Fruit fly (Drosophila melanogaster) whole organism, embryonic: ENCODE data around the gene CG14195.

Source experiments
- Abd-B ChIP-seq: fragments of 200-800 bp; sonication (Bioruptor generic); optimal IDR thresholded peaks from 2 replicates; lab custom pipeline; 2018; ENCODE audit warnings: missing biosample characterization, mild to moderate bottlenecking, missing genetic modification characterization, moderate library complexity
- Bgb ChIP-seq: fragments of 200-800 bp; sonication (Bioruptor generic); IDR thresholded peaks from 2 replicates; pipeline ENCODE4 v1.3.6; 2022; ENCODE audit warnings: missing biosample characterization, missing genetic modification characterization; ENCODE audit not compliant: partially characterized antibody
- CG11723 ChIP-seq: fragments of 200-800 bp; sonication (Bioruptor generic); optimal IDR thresholded peaks from 2 replicates; lab custom pipeline; 2017; ENCODE audit warnings: missing biosample characterization, mild to moderate bottlenecking, missing genetic modification characterization
- CG12659 ChIP-seq: fragments of 200-800 bp; sonication (Bioruptor generic); optimal IDR thresholded peaks from 3 replicates; lab custom pipeline; 2017; ENCODE audit warnings: mild to moderate bottlenecking, missing biosample characterization, missing genetic modification reagents, missing genetic modification characterization
- CG13287 ChIP-seq: fragments of 200-800 bp; sonication (Bioruptor generic); IDR thresholded peaks from 2 replicates; pipeline ENCODE4 v1.3.6; 2022; ENCODE audit warnings: missing biosample characterization, missing genetic modification characterization; ENCODE audit not compliant: partially characterized antibody
- CG14710 ChIP-seq: fragments of 200-800 bp; sonication (Bioruptor generic); optimal IDR thresholded peaks from 3 replicates; lab custom pipeline; 2019; ENCODE audit warnings: missing biosample characterization, mild to moderate bottlenecking, missing genetic modification characterization, moderate library complexity
- CG14860 ChIP-seq: fragments of 200-800 bp; sonication (Bioruptor generic); IDR thresholded peaks from 3 replicates; pipeline ENCODE4 v1.3.6; 2022; ENCODE audit warnings: missing biosample characterization, missing genetic modification characterization; ENCODE audit not compliant: partially characterized antibody
- CG15514 ChIP-seq: fragments of 200-800 bp; sonication (Bioruptor generic); optimal IDR thresholded peaks from 3 replicates; lab custom pipeline; 2017; ENCODE audit warnings: missing biosample characterization, missing genetic modification characterization, mild to moderate bottlenecking, moderate library complexity, missing genetic modification reagents
- CG16813 ChIP-seq: fragments of 200-800 bp; sonication (Bioruptor generic); IDR thresholded peaks from 3 replicates; pipeline ENCODE4 v1.3.6; 2022; ENCODE audit warnings: missing biosample characterization, missing genetic modification characterization; ENCODE audit not compliant: partially characterized antibody
- CG17186 ChIP-seq: fragments of 200-800 bp; sonication (Bioruptor generic); optimal IDR thresholded peaks from 3 replicates; lab custom pipeline; 2017; ENCODE audit warnings: missing biosample characterization, missing genetic modification reagents, missing genetic modification characterization
- CG18011 ChIP-seq: fragments of 200-800 bp; sonication (Bioruptor generic); optimal IDR thresholded peaks from 2 replicates; lab custom pipeline; 2017; ENCODE audit warnings: missing biosample characterization, missing genetic modification characterization, mild to moderate bottlenecking, moderate library complexity, missing genotype
- CG33213 ChIP-seq: fragments of 200-800 bp; sonication (Bioruptor generic); optimal IDR thresholded peaks from 3 replicates; lab custom pipeline; 2016; ENCODE audit warnings: missing biosample characterization, missing genetic modification characterization
- CG34224 ChIP-seq: fragments of 200-800 bp; sonication (Bioruptor generic); IDR thresholded peaks from 3 replicates; pipeline ENCODE4 v1.3.6; 2022; ENCODE audit warnings: missing biosample characterization, missing genetic modification characterization; ENCODE audit not compliant: partially characterized antibody
- CG6791 ChIP-seq: fragments of 200-800 bp; sonication (Bioruptor generic); IDR thresholded peaks from 3 replicates; pipeline ENCODE4 v1.3.6; 2022; ENCODE audit warnings: missing biosample characterization, missing genetic modification characterization; ENCODE audit not compliant: partially characterized antibody
- CG7357 ChIP-seq: fragments of 200-800 bp; sonication (Bioruptor generic); IDR thresholded peaks from 3 replicates; pipeline ENCODE4 v1.3.6; 2022; ENCODE audit warnings: missing biosample characterization, missing genetic modification characterization
- CG9797 ChIP-seq: fragments of 200-800 bp; sonication (Bioruptor generic); optimal IDR thresholded peaks from 3 replicates; lab custom pipeline; 2018; ENCODE audit warnings: missing biosample characterization, mild to moderate bottlenecking, missing genetic modification characterization
- CTCF ChIP-seq: fragments of 200-800 bp; sonication (Bioruptor generic); optimal IDR thresholded peaks from 2 replicates; lab custom pipeline; 2017; ENCODE audit warnings: missing biosample characterization, mild to moderate bottlenecking, missing genetic modification characterization, moderate library complexity
- Dll ChIP-seq: fragments of 200-800 bp; sonication (Bioruptor generic); IDR thresholded peaks from 4 replicates; pipeline ENCODE4 v1.3.6; 2022; ENCODE audit warnings: missing biosample characterization, missing genetic modification characterization; ENCODE audit not compliant: partially characterized antibody
- Dp ChIP-seq: fragments of 200-800 bp; sonication (Bioruptor generic); optimal IDR thresholded peaks from 2 replicates; lab custom pipeline; 2018; ENCODE audit warnings: missing biosample characterization, mild to moderate bottlenecking, missing genetic modification characterization, moderate library complexity
- E2f2 ChIP-seq: fragments of 200-800 bp; sonication (Bioruptor generic); IDR thresholded peaks from 2 replicates; pipeline ENCODE4 v1.3.6; 2022; ENCODE audit warnings: missing biosample characterization, missing genetic modification characterization
- Ets97D ChIP-seq: fragments of 200-800 bp; sonication (Bioruptor generic); optimal IDR thresholded peaks from 3 replicates; lab custom pipeline; 2016; ENCODE audit warnings: missing biosample characterization, missing genetic modification characterization
- MESR4 ChIP-seq: fragments of 200-800 bp; sonication (Bioruptor generic); optimal IDR thresholded peaks from 2 replicates; lab custom pipeline; 2018; ENCODE audit warnings: missing biosample characterization, mild to moderate bottlenecking, missing genetic modification characterization, moderate library complexity
- Med ChIP-seq: fragments of 200-800 bp; sonication (Bioruptor generic); peaks from one replicate; lab custom pipeline; 2016; ENCODE audit warnings: missing biosample characterization, missing genetic modification characterization, mild to moderate bottlenecking, inconsistent platforms, moderate library complexity
- Opbp ChIP-seq: fragments of 200-800 bp; sonication (Bioruptor generic); IDR thresholded peaks from 3 replicates; pipeline ENCODE4 v1.3.6; 2022; ENCODE audit warnings: missing biosample characterization, missing genetic modification characterization; ENCODE audit not compliant: partially characterized antibody
- Ptx1 ChIP-seq: fragments of 200-800 bp; sonication (Bioruptor generic); IDR thresholded peaks from 2 replicates; pipeline ENCODE4 v1.3.6; 2022; ENCODE audit warnings: missing biosample characterization, missing genetic modification characterization
- Ravus ChIP-seq: fragments of 200-800 bp; sonication (Bioruptor generic); IDR thresholded peaks from 2 replicates; pipeline ENCODE4 v1.3.6; 2022; ENCODE audit warnings: missing biosample characterization, missing genetic modification characterization
- ato ChIP-seq: fragments of 200-800 bp; sonication (Bioruptor generic); IDR thresholded peaks from 2 replicates; pipeline ENCODE4 v1.3.6; 2022; ENCODE audit warnings: missing biosample characterization, missing genetic modification characterization; ENCODE audit not compliant: partially characterized antibody
- bbx ChIP-seq: fragments of 200-800 bp; sonication (Bioruptor generic); IDR thresholded peaks from 2 replicates; pipeline ENCODE4 v1.3.6; 2022; ENCODE audit warnings: missing biosample characterization, missing genetic modification characterization; ENCODE audit not compliant: partially characterized antibody
- bcd ChIP-seq: fragments of 200-800 bp; sonication (Bioruptor generic); optimal IDR thresholded peaks from 2 replicates; lab custom pipeline; 2017; ENCODE audit warnings: missing biosample characterization, mild to moderate bottlenecking, missing genetic modification characterization
- chinmo ChIP-seq: fragments of 200-800 bp; sonication (Bioruptor generic); IDR thresholded peaks from 4 replicates; pipeline ENCODE4 v1.3.6; 2022; ENCODE audit warnings: missing biosample characterization, missing genetic modification characterization; ENCODE audit not compliant: partially characterized antibody
- ci ChIP-seq: fragments of 200-800 bp; sonication (Bioruptor generic); IDR thresholded peaks from 3 replicates; pipeline ENCODE4 v1.3.6; 2022; ENCODE audit warnings: missing biosample characterization, missing genetic modification characterization
- crc ChIP-seq: fragments of 200-800 bp; sonication (Bioruptor generic); optimal IDR thresholded peaks from 2 replicates; lab custom pipeline; 2016; ENCODE audit warnings: missing biosample characterization, missing genetic modification characterization
- dysf ChIP-seq: fragments of 200-800 bp; sonication (Bioruptor generic); IDR thresholded peaks from 3 replicates; pipeline ENCODE4 v1.3.6; 2022; ENCODE audit warnings: missing biosample characterization, missing genetic modification characterization
- gfzf ChIP-seq: fragments of 200-800 bp; sonication (Bioruptor generic); optimal IDR thresholded peaks from 2 replicates; lab custom pipeline; 2016; ENCODE audit warnings: missing biosample characterization, mild to moderate bottlenecking, missing genetic modification characterization, moderate library complexity
- h ChIP-seq: fragments of >200 bp; optimal IDR thresholded peaks from 2 replicates; lab custom pipeline; 2017
- hbn ChIP-seq: fragments of 200-800 bp; sonication (Bioruptor generic); IDR thresholded peaks from 2 replicates; pipeline ENCODE4 v1.3.6; 2022; ENCODE audit warnings: missing biosample characterization, missing genetic modification characterization; ENCODE audit not compliant: partially characterized antibody
- her ChIP-seq: fragments of 200-800 bp; sonication (Bioruptor generic); optimal IDR thresholded peaks from 2 replicates; lab custom pipeline; 2016; ENCODE audit warnings: missing biosample characterization, missing genetic modification characterization
- hkb ChIP-seq, 2 experiments: fragments of 200-800 bp in 1 of 2; fragments of >200 bp in 1 of 2; sonication (Bioruptor generic) in 1 of 2; IDR thresholded peaks in 1 of 2; optimal IDR thresholded peaks in 1 of 2; 2 replicates each; pipeline versions ENCODE4 v1.3.6 to Lab custom; 2017 to 2022; ENCODE audit warnings: missing biosample characterization in 1 of 2, missing genetic modification characterization in 1 of 2
- inv ChIP-seq: fragments of 200-800 bp; sonication (Bioruptor generic); IDR thresholded peaks from 2 replicates; pipeline ENCODE4 v1.3.6; 2022; ENCODE audit warnings: missing biosample characterization, missing genetic modification characterization; ENCODE audit not compliant: partially characterized antibody
- lab ChIP-seq: fragments of 200-800 bp; sonication (Bioruptor generic); optimal IDR thresholded peaks from 3 replicates; lab custom pipeline; 2017; ENCODE audit warnings: missing biosample characterization, missing genetic modification characterization, mild to moderate bottlenecking, moderate library complexity, missing genetic modification reagents
- oc ChIP-seq: fragments of 200-800 bp; sonication (Bioruptor generic); optimal IDR thresholded peaks from 2 replicates; lab custom pipeline; 2018; ENCODE audit warnings: missing biosample characterization, mild to moderate bottlenecking, missing genetic modification characterization, moderate library complexity
- pum ChIP-seq: fragments of 200-800 bp; sonication (Bioruptor generic); optimal IDR thresholded peaks from 2 replicates; lab custom pipeline; 2016; ENCODE audit warnings: missing biosample characterization, missing genetic modification characterization
- shn ChIP-seq: fragments of 200-800 bp; sonication (Bioruptor generic); optimal IDR thresholded peaks from 3 replicates; lab custom pipeline; 2016; ENCODE audit warnings: missing biosample characterization, missing genetic modification characterization
- sob ChIP-seq: fragments of 200-800 bp; sonication (Bioruptor generic); IDR thresholded peaks from 2 replicates; pipeline ENCODE4 v1.3.6; 2022; ENCODE audit warnings: missing biosample characterization, missing genetic modification characterization
- stc ChIP-seq: fragments of 200-800 bp; sonication (Bioruptor generic); IDR thresholded peaks from 2 replicates; pipeline ENCODE4 v1.3.6; 2022; ENCODE audit warnings: missing biosample characterization, missing genetic modification characterization
- stwl ChIP-seq: fragments of 200-800 bp; sonication (Bioruptor generic); optimal IDR thresholded peaks from 3 replicates; lab custom pipeline; 2018; ENCODE audit warnings: missing biosample characterization, mild to moderate bottlenecking, missing genetic modification characterization, moderate library complexity
- ttk ChIP-seq: fragments of 200-800 bp; sonication (Bioruptor generic); IDR thresholded peaks from 2 replicates; pipeline ENCODE4 v2.1.2; 2022; ENCODE audit warnings: missing biosample characterization, missing genetic modification characterization
- unc-4 ChIP-seq: fragments of 200-800 bp; sonication (Bioruptor generic); IDR thresholded peaks from 2 replicates; pipeline ENCODE4 v1.3.6; 2022; ENCODE audit warnings: missing biosample characterization, missing genetic modification characterization; ENCODE audit not compliant: partially characterized antibody

CG14195 gene

dm6 chrX:19201630-19202029 lies 10.3 kb downstream of the CG14195 start, which contains the start of gene CG7990 (continued):
- peak; percentile 75 for TF ChIP-seq gfzf (GFP tag; lab: Kevin White, UChicago)
- TF ChIP-seq MESR4: peak; percentile 2
- no peak for TF ChIP-seq CG11723 (GFP tag; lab: Kevin White, UChicago)
- TF ChIP-seq Abd-B (GFP tag; lab: Kevin White, UChicago): no peak
- TF ChIP-seq Opbp (GFP tag; lab: Robert Waterston, UW): peak; percentile 48; the same call in 1 of the 3 replicates
- TF ChIP-seq inv (GFP tag; lab: Robert Waterston, UW): 0 out of 2 replicates have a peak, but pooled peaks have one; percentile 13
- no peak for TF ChIP-seq ci (GFP tag; lab: Robert Waterston, UW)
- peak; percentile 53 for TF ChIP-seq Dp (GFP tag; lab: Kevin White, UChicago)
- peak; percentile 73 for TF ChIP-seq Med (GFP tag; lab: Kevin White, UChicago)
- no peak for TF ChIP-seq crc (GFP tag; lab: Kevin White, UChicago)
- no peak for TF ChIP-seq ttk (GFP tag; lab: Robert Waterston, UW)
- 0 out of 3 replicates have a peak, but pooled peaks have one; percentile 14 for TF ChIP-seq CG14860 (GFP tag; lab: Robert Waterston, UW)
- TF ChIP-seq CG9797 (GFP tag; lab: Kevin White, UChicago): peak; percentile 66
- TF ChIP-seq hkb (optimal IDR thresholded peaks at IDR 0.05; lab: Kevin White, UChicago): no peak
- TF ChIP-seq hkb (GFP tag; IDR thresholded peaks at IDR 0.05; lab: Robert Waterston, UW): no peak
- peak; percentile 6 for TF ChIP-seq oc (tag; lab: Kevin White, UChicago)
- TF ChIP-seq pum (GFP tag; lab: Kevin White, UChicago): no peak
- no peak for TF ChIP-seq stc (GFP tag; lab: Robert Waterston, UW)
- TF ChIP-seq sob: no peak
- peak; percentile 71 for TF ChIP-seq CG18011 (GFP tag; lab: Kevin White, UChicago)
- TF ChIP-seq CG33213 (GFP tag; lab: Kevin White, UChicago): peak; percentile 4
- peak; percentile 34 for TF ChIP-seq CG14710 (tag; lab: Kevin White, UChicago)
- TF ChIP-seq her (GFP tag; lab: Kevin White, UChicago): no peak
- TF ChIP-seq CTCF (GFP tag; lab: Kevin White, UChicago): peak; percentile 7
- TF ChIP-seq dysf (GFP tag; lab: Robert Waterston, UW): no peak
- no peak for TF ChIP-seq h (lab: Kevin White, UChicago)
- TF ChIP-seq Ravus (GFP tag; lab: Robert Waterston, UW): no peak
- TF ChIP-seq CG34224 (GFP tag; lab: Robert Waterston, UW): peak; percentile 6; the same call in 1 of the 3 replicates
- no peak for TF ChIP-seq shn
- peak; percentile 32 for TF ChIP-seq Ets97D (GFP tag; lab: Kevin White, UChicago)
- TF ChIP-seq Dll (GFP tag; lab: Robert Waterston, UW): peak; percentile 40; the same call in 1 of the 4 replicates
- peak; percentile 16 for TF ChIP-seq bcd (GFP tag; lab: Kevin White, UChicago)
- no peak for TF ChIP-seq lab (GFP tag; lab: Kevin White, UChicago)
- TF ChIP-seq CG16813 (GFP tag; lab: Robert Waterston, UW): 0 out of 3 replicates have a peak, but pooled peaks have one; percentile 29
- TF ChIP-seq CG17186 (GFP tag; lab: Kevin White, UChicago): peak; percentile 27
- TF ChIP-seq unc-4 (GFP tag; lab: Robert Waterston, UW): 0 out of 2 replicates have a peak, but pooled peaks have one; percentile 24
- peak; percentile 36; the same call in 1 of the 3 replicates for TF ChIP-seq CG6791 (GFP tag; lab: Robert Waterston, UW)
- peak; percentile 56 for TF ChIP-seq CG15514 (GFP tag; lab: Kevin White, UChicago)
- 0 out of 4 replicates have a peak, but pooled peaks have one; percentile 29 for TF ChIP-seq chinmo (GFP tag; lab: Robert Waterston, UW)
- TF ChIP-seq stwl (tag; lab: Kevin White, UChicago): peak; percentile 95
- peak; percentile 63 for TF ChIP-seq E2f2 (GFP tag; lab: Robert Waterston, UW)
- peak; percentile 62 for TF ChIP-seq Bgb (GFP tag; lab: Robert Waterston, UW)
- peak; percentile 27 for TF ChIP-seq CG12659 (GFP tag; lab: Kevin White, UChicago)
- peak; percentile 65 for TF ChIP-seq CG13287
- peak; percentile 38; the same call in 1 of the 2 replicates for TF ChIP-seq ato (GFP tag; lab: Robert Waterston, UW)
- TF ChIP-seq bbx: peak; percentile 67
- TF ChIP-seq hbn (GFP tag; lab: Robert Waterston, UW): peak; percentile 48; the same call in 1 of the 2 replicates
- no peak for TF ChIP-seq Ptx1 (GFP tag; lab: Robert Waterston, UW)
- no peak for TF ChIP-seq CG7357 (GFP tag; lab: Robert Waterston, UW)
